Fruit fly (Drosophila melanogaster): ENCODE measurements around the gene hyx.
A peak's percentile ranks its signal among the peaks of the same experiment; 100 is the strongest.

Gene hyx

DNA sequence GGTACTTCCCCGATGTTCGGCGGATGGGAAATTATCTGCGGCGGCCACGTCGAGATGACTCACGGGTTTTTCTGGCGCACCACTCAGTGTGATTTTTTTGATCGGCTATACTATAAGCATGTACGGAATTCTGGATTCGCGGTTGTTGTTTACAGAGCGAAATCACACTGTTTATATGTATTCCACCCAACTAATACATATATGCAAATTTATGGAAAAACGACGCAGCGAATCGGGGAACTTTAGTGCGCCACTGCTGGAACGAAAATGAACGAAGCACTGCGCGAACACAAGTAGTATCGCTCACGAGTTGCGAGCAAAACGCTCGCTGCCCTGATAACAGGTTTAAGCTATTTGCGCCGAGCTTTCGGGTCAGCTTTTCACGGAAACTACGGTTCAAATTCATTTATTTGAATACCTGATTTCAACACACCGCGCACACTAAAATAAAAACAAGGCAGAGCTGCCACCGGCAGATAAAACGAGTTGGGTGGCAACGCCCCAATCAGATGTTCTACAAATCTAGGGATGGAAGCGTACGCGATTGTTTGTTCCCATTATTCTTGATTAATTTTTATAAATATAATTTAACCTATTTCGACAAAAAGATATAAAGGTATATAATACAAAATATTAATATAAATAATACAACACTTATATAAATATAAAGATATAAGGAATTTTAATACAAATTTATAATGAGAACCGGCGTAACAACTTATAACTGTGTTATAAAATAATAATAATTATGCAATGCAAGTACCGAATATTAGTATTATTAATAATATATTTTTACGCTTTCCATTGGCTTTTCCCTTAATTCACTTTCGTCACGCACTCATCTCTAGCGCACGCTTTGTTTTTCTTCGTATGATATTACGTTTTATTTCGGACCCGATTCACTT lies 9.3 kb downstream of the hyx start, which contains the start of gene Rel (continued):
- TF ChIP-seq CG15514 (GFP tag; optimal IDR thresholded peaks at IDR 0.05) (peak; percentile 96), crol (GFP tag; IDR thresholded peaks at IDR 0.05) (no peak), ci (GFP tag; IDR thresholded peaks at IDR 0.05) (no peak), CG9215 (GFP tag; IDR thresholded peaks at IDR 0.05) (no peak), CG17802 (tag; optimal IDR thresholded peaks at IDR 0.05) (no peak), Aef1 (GFP tag; IDR thresholded peaks at IDR 0.05) (no peak), E2f2 (GFP tag; IDR thresholded peaks at IDR 0.05) (no peak), en (GFP tag; optimal IDR thresholded peaks at IDR 0.05) (no peak), CG6654 (GFP tag; optimal IDR thresholded peaks at IDR 0.05) (peak; percentile 26), h (optimal IDR thresholded peaks at IDR 0.05) (no peak), CG4404 (GFP tag; IDR thresholded peaks at IDR 0.05) (no peak), pum (GFP tag; optimal IDR thresholded peaks at IDR 0.05) (no peak), C15 (GFP tag; IDR thresholded peaks at IDR 0.05) (no peak), Oli (tag; optimal IDR thresholded peaks at IDR 0.05) (peak; percentile 69), MBD-R2 (GFP tag; IDR thresholded peaks at IDR 0.05) (no peak), prd (optimal IDR thresholded peaks at IDR 0.05) (no peak), prd (GFP tag; IDR thresholded peaks at IDR 0.05) (no peak), luna (GFP tag; optimal IDR thresholded peaks at IDR 0.05) (peak; percentile 29), CG30020 (tag; optimal IDR thresholded peaks at IDR 0.05) (peak; percentile 69), slou (GFP tag; optimal IDR thresholded peaks at IDR 0.05) (peak; percentile 23), nerfin-2 (GFP tag; IDR thresholded peaks at IDR 0.05; ENCODE audit: partially characterized antibody) (no peak), grau (tag; optimal IDR thresholded peaks at IDR 0.05) (peak; percentile 85), CG18011 (GFP tag; optimal IDR thresholded peaks at IDR 0.05) (no peak), HLHmδ (GFP tag; optimal IDR thresholded peaks at IDR 0.05) (no peak), Poxn (GFP tag; IDR thresholded peaks at IDR 0.05) (no peak), sima (GFP tag; optimal IDR thresholded peaks at IDR 0.05) (no peak), Doc3 (GFP tag; IDR thresholded peaks at IDR 0.05; ENCODE audit: partially characterized antibody) (no peak), scrt (GFP tag; optimal IDR thresholded peaks at IDR 0.05) (peak; percentile 45), Trl (optimal IDR thresholded peaks at IDR 0.05) (peak in 1 of 2 experiments; percentile 4), Trl (GFP tag; optimal IDR thresholded peaks at IDR 0.05) (no peak), CG4424 (GFP tag; optimal IDR thresholded peaks at IDR 0.05) (peak; percentile 50), CG12219 (GFP tag; optimal IDR thresholded peaks at IDR 0.05) (no peak), CG30431 (GFP tag; optimal IDR thresholded peaks at IDR 0.05) (peak; percentile 50), CG10366 (GFP tag; IDR thresholded peaks at IDR 0.05) (no peak), so (GFP tag; IDR thresholded peaks at IDR 0.05) (no peak), Hr3 (GFP tag; optimal IDR thresholded peaks at IDR 0.05) (peak; percentile 75), Sry-β (GFP tag; optimal IDR thresholded peaks at IDR 0.05) (no peak), Oaz (GFP tag; IDR thresholded peaks at IDR 0.05) (no peak), tna (GFP tag; IDR thresholded peaks at IDR 0.05; ENCODE audit: partially characterized antibody) (no peak), CoRest (tag; optimal IDR thresholded peaks at IDR 0.05) (peak; percentile 90), CG3281 (GFP tag; optimal IDR thresholded peaks at IDR 0.05) (peak; percentile 78), aop (GFP tag; IDR thresholded peaks at IDR 0.05) (no peak), Hr51 (GFP tag; optimal IDR thresholded peaks at IDR 0.05) (peak; percentile 30 to 79), CG8924 (tag; optimal IDR thresholded peaks at IDR 0.05) (peak; percentile 87), CG15696 (tag; optimal IDR thresholded peaks at IDR 0.05) (peak; percentile 78), CG4730 (GFP tag; IDR thresholded peaks at IDR 0.05) (no peak), gcm (GFP tag; optimal IDR thresholded peaks at IDR 0.05) (peak; percentile 64), CG14667 (GFP tag; IDR thresholded peaks at IDR 0.05) (no peak), Abd-B (GFP tag; optimal IDR thresholded peaks at IDR 0.05) (peak; percentile 58), CG34376 (GFP tag; optimal IDR thresholded peaks at IDR 0.05) (peak; percentile 94)
